Worm (Caenorhabditis elegans) whole organism, late embryonic: ENCODE measurements around the gene C14C11.4.

ENCODE experiments used
- Y22D7AL.16 ChIP-seq: sonication (generic microtip); optimal IDR thresholded peaks from 2 replicates; lab custom pipeline; 2016; ENCODE audit warnings: missing genetic modification characterization, missing compliant biosample characterization
- ceh-9 ChIP-seq: sonication (generic microtip); optimal IDR thresholded peaks from 2 replicates; lab custom pipeline; 2016; ENCODE audit warnings: mild to moderate bottlenecking, missing genetic modification characterization, inconsistent platforms, missing compliant biosample characterization
- tbx-7 ChIP-seq: sonication (generic microtip); optimal IDR thresholded peaks from 2 replicates; lab custom pipeline; 2016; ENCODE audit warnings: missing genotype, missing genetic modification characterization, missing compliant biosample characterization
- unc-42 ChIP-seq: sonication (generic microtip); optimal IDR thresholded peaks from 2 replicates; lab custom pipeline; 2016; ENCODE audit warnings: missing genotype, missing genetic modification characterization, missing compliant biosample characterization

DNA sequence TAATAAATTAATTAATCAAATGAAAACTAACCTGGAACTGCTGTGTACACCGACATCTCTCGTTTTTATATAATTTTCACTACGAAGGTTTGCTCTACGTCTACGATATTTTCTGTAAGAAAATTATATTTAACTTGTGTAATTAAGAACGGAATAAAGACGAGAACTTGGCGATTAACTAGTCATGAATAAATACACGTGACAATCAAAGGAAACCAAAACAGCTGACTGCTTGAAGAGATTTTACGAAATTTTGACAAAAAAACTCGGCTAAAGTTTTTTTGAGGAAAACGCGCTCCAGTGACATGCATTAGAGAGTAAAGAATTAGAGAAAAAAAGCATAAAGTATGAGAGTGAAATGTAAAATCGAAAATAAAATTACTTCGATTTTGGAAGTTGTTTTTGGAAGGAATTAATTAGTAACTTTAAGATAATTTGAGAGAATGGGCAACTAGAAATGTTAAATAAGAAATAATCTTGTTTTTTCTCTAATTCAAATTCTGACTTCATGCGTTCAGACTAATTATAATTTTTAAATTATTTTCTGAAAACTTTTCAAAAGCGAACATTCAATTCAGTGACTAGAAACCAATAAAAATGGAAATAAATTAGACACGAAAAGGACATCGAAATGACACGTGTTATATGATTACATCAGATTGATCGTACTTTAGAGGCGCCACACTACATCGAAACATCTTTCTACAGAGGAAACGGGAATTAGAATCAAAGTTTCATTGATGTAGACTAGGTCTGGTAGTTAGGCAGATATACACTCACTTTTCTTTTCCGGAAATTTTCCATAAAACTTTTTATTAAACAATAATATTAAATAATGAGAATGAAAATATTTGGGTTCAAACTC lies 39.9 kb downstream of the C14C11.4 start, which contains the start of gene F25B4.7:
- TF ChIP-seq Y22D7AL.16 (tag; lab: Kevin White, UChicago) (no peak), unc-42 (tag; lab: Kevin White, UChicago) (peak; percentile 11), tbx-7 (tag; lab: Kevin White, UChicago) (no peak), ceh-9 (tag; lab: Kevin White, UChicago) (no peak)
